Worm (Caenorhabditis elegans): ENCODE data around the gene F43C11.2.

F43C11.2 gene

ce11 chrII:2390884-2391283, 36.3 kb downstream of the F43C11.2 start, which contains the start of gene F16G10.10:
Gene F16G10.10, minus strand, starts transcription at chrII:2390984.
- TF ChIP-seq unc-62 (GFP tag; optimal IDR thresholded peaks at IDR 0.05): no peak

- no peak for TF ChIP-seq unc-62 (GFP tag; optimal IDR thresholded peaks at IDR 0.05)
Measured at ce11 chrII:2393821-2394220, 39.2 kb downstream of the F43C11.2 start, which contains the start of gene F16G10.11. Gene F16G10.11, minus strand, starts transcription at chrII:2393921.

- TF ChIP-seq unc-62 (GFP tag; optimal IDR thresholded peaks at IDR 0.05): no peak
Measured at ce11 chrII:2395864-2396263, 41.3 kb downstream of the F43C11.2 start, which contains the start of gene F16G10.13. Gene F16G10.13, minus strand, starts transcription at chrII:2395964.

ce11 chrII:2398884-2399283, 44.3 kb downstream of the F43C11.2 start, which contains the start of gene F16G10.14:
Gene F16G10.14, minus strand, starts transcription at chrII:2398984.
- TF ChIP-seq unc-62 (GFP tag; optimal IDR thresholded peaks at IDR 0.05): no peak

- TF ChIP-seq unc-62 (GFP tag; optimal IDR thresholded peaks at IDR 0.05): no peak
Measured at ce11 chrII:2399810-2400209, 45.2 kb downstream of the F43C11.2 start.

ce11 chrII:2403984-2404383, 49.4 kb downstream of the F43C11.2 start, which contains the start of gene F16G10.1:
Gene F16G10.1, plus strand, starts transcription at chrII:2404284.
- no peak for TF ChIP-seq unc-62 (GFP tag; optimal IDR thresholded peaks at IDR 0.05)
